Fruit fly (Drosophila melanogaster) whole organism, embryonic: ENCODE measurements around the gene CG7484.

Experiments used
- Bgb ChIP-seq: fragments of 200-800 bp; sonication (Bioruptor generic); IDR thresholded peaks from 2 replicates; pipeline ENCODE4 v1.3.6; 2022; ENCODE audit warnings: missing biosample characterization, missing genetic modification characterization; ENCODE audit not compliant: partially characterized antibody
- CG10543 ChIP-seq: fragments of 200-800 bp; sonication (Bioruptor generic); optimal IDR thresholded peaks from 3 replicates; lab custom pipeline; 2017; ENCODE audit warnings: missing biosample characterization, mild to moderate bottlenecking, missing genetic modification characterization, moderate library complexity
- CG11085 ChIP-seq: fragments of 200-800 bp; sonication (Bioruptor generic); IDR thresholded peaks from 2 replicates; pipeline ENCODE4 v1.3.6; 2022; ENCODE audit warnings: missing biosample characterization, missing genetic modification characterization
- CG11695 ChIP-seq: fragments of 200-800 bp; sonication (Bioruptor generic); IDR thresholded peaks from 3 replicates; pipeline ENCODE4 v1.3.6; 2022; ENCODE audit warnings: missing biosample characterization, missing genetic modification characterization
- CG12659 ChIP-seq: fragments of 200-800 bp; sonication (Bioruptor generic); optimal IDR thresholded peaks from 3 replicates; lab custom pipeline; 2017; ENCODE audit warnings: mild to moderate bottlenecking, missing biosample characterization, missing genetic modification reagents, missing genetic modification characterization
- CG13287 ChIP-seq: fragments of 200-800 bp; sonication (Bioruptor generic); IDR thresholded peaks from 2 replicates; pipeline ENCODE4 v1.3.6; 2022; ENCODE audit warnings: missing biosample characterization, missing genetic modification characterization; ENCODE audit not compliant: partially characterized antibody
- CG13894 ChIP-seq: fragments of 200-800 bp; sonication (Bioruptor generic); optimal IDR thresholded peaks from 3 replicates; lab custom pipeline; 2018; ENCODE audit warnings: missing biosample characterization, mild to moderate bottlenecking, missing genetic modification characterization, moderate library complexity
- CG16813 ChIP-seq: fragments of 200-800 bp; sonication (Bioruptor generic); IDR thresholded peaks from 3 replicates; pipeline ENCODE4 v1.3.6; 2022; ENCODE audit warnings: missing biosample characterization, missing genetic modification characterization; ENCODE audit not compliant: partially characterized antibody
- CG2120 ChIP-seq: fragments of 200-800 bp; sonication (Bioruptor generic); optimal IDR thresholded peaks from 3 replicates; lab custom pipeline; 2016; ENCODE audit warnings: missing biosample characterization, missing genetic modification characterization
- CG2678 ChIP-seq: fragments of 200-800 bp; sonication (Bioruptor generic); optimal IDR thresholded peaks from 3 replicates; lab custom pipeline; 2019; ENCODE audit warnings: missing biosample characterization, mild to moderate bottlenecking, missing genetic modification characterization, moderate library complexity
- CG3281 ChIP-seq: fragments of 200-800 bp; sonication (Bioruptor generic); optimal IDR thresholded peaks from 3 replicates; lab custom pipeline; 2017; ENCODE audit warnings: missing biosample characterization, mild to moderate bottlenecking, missing genetic modification characterization
- CG33557 ChIP-seq: fragments of 200-800 bp; sonication (Bioruptor generic); optimal IDR thresholded peaks from 2 replicates; lab custom pipeline; 2019; ENCODE audit warnings: missing biosample characterization, mild to moderate bottlenecking, missing genetic modification characterization, moderate library complexity
- CG34376 ChIP-seq: fragments of 200-800 bp; sonication (Bioruptor generic); optimal IDR thresholded peaks from 2 replicates; lab custom pipeline; 2018; ENCODE audit warnings: missing biosample characterization, mild to moderate bottlenecking, missing genetic modification characterization
- CG5953 ChIP-seq: fragments of 200-800 bp; sonication (Bioruptor generic); IDR thresholded peaks from 2 replicates; pipeline ENCODE4 v1.3.6; 2022; ENCODE audit warnings: missing biosample characterization, missing genetic modification characterization
- CG6765 ChIP-seq: fragments of 200-800 bp; sonication (Bioruptor generic); optimal IDR thresholded peaks from 3 replicates; lab custom pipeline; 2017; ENCODE audit warnings: missing biosample characterization, mild to moderate bottlenecking, missing genetic modification characterization
- CG7839 ChIP-seq: fragments of 200-800 bp; sonication (Bioruptor generic); optimal IDR thresholded peaks from 3 replicates; lab custom pipeline; 2018; ENCODE audit warnings: missing biosample characterization, mild to moderate bottlenecking, missing genetic modification characterization, moderate library complexity
- CG8290 ChIP-seq, 3 experiments: fragments of 200-800 bp; sonication (Bioruptor generic); optimal IDR thresholded peaks; 2 replicates each; lab custom pipeline; 2016 to 2019; ENCODE audit warnings: missing biosample characterization in 3 of 3, missing genetic modification characterization in 3 of 3, mild to moderate bottlenecking in 2 of 3, moderate library complexity in 1 of 3
- Chrac-16 ChIP-seq: fragments of 200-800 bp; sonication (Bioruptor generic); optimal IDR thresholded peaks from 3 replicates; lab custom pipeline; 2016; ENCODE audit warnings: missing biosample characterization, missing genetic modification characterization
- D19B ChIP-seq: fragments of 200-800 bp; sonication (Bioruptor generic); optimal IDR thresholded peaks from 2 replicates; lab custom pipeline; 2017; ENCODE audit warnings: missing biosample characterization, mild to moderate bottlenecking, missing genetic modification characterization
- E2f2 ChIP-seq: fragments of 200-800 bp; sonication (Bioruptor generic); IDR thresholded peaks from 2 replicates; pipeline ENCODE4 v1.3.6; 2022; ENCODE audit warnings: missing biosample characterization, missing genetic modification characterization
- Fer1 ChIP-seq: fragments of 200-800 bp; sonication (Bioruptor generic); optimal IDR thresholded peaks from 2 replicates; lab custom pipeline; 2017; ENCODE audit warnings: missing biosample characterization, mild to moderate bottlenecking, missing genetic modification characterization
- Gug ChIP-seq: fragments of 200-800 bp; sonication (Bioruptor generic); IDR thresholded peaks from 4 replicates; pipeline ENCODE4 v1.3.6; 2022; ENCODE audit warnings: missing biosample characterization, missing genetic modification characterization
- H15 ChIP-seq: fragments of 200-800 bp; sonication (Bioruptor generic); IDR thresholded peaks from 3 replicates; pipeline ENCODE4 v1.3.6; 2022; ENCODE audit warnings: missing biosample characterization, missing genetic modification characterization
- Hey ChIP-seq: fragments of 200-800 bp; sonication (Bioruptor generic); optimal IDR thresholded peaks from 3 replicates; lab custom pipeline; 2018; ENCODE audit warnings: missing biosample characterization, mild to moderate bottlenecking, missing genetic modification characterization
- HmgZ ChIP-seq: fragments of 200-800 bp; sonication (Bioruptor generic); optimal IDR thresholded peaks from 2 replicates; lab custom pipeline; 2018; ENCODE audit warnings: missing biosample characterization, mild to moderate bottlenecking, missing genetic modification characterization
- MTF-1 ChIP-seq: fragments of 200-800 bp; sonication (Bioruptor generic); optimal IDR thresholded peaks from 2 replicates; lab custom pipeline; 2018; ENCODE audit warnings: missing biosample characterization, mild to moderate bottlenecking, missing genetic modification characterization, borderline replicate concordance
- Med ChIP-seq: fragments of 200-800 bp; sonication (Bioruptor generic); peaks from one replicate; lab custom pipeline; 2016; ENCODE audit warnings: missing biosample characterization, missing genetic modification characterization, mild to moderate bottlenecking, inconsistent platforms, moderate library complexity
- NFAT ChIP-seq: fragments of 200-800 bp; sonication (Bioruptor generic); IDR thresholded peaks from 2 replicates; pipeline ENCODE4 v1.3.6; 2022; ENCODE audit warnings: missing biosample characterization, missing genetic modification characterization
- NK7.1 ChIP-seq: fragments of 200-800 bp; sonication (Bioruptor generic); optimal IDR thresholded peaks from 3 replicates; lab custom pipeline; 2016; ENCODE audit warnings: missing biosample characterization, missing genetic modification characterization
- Nf-YB ChIP-seq: fragments of 200-800 bp; sonication (Bioruptor generic); optimal IDR thresholded peaks from 3 replicates; lab custom pipeline; 2019; ENCODE audit warnings: missing biosample characterization, mild to moderate bottlenecking, missing genetic modification characterization, moderate library complexity
- Stat92E ChIP-seq, 3 experiments: fragments of >200 bp in 2 of 3; fragments of 200-800 bp in 1 of 3; sonication (Bioruptor generic) in 1 of 3; optimal IDR thresholded peaks; 2 replicates each; lab custom pipeline; 2017 to 2019; ENCODE audit warnings: missing biosample characterization in 3 of 3, missing genetic modification characterization in 3 of 3, mild to moderate bottlenecking in 1 of 3, moderate library complexity in 1 of 3
- abd-A ChIP-seq: fragments of 200-800 bp; sonication (Bioruptor generic); optimal IDR thresholded peaks from 3 replicates; lab custom pipeline; 2019; ENCODE audit warnings: missing biosample characterization, mild to moderate bottlenecking, missing genetic modification characterization, moderate library complexity
- caup ChIP-seq: fragments of 200-800 bp; sonication (Bioruptor generic); optimal IDR thresholded peaks from 3 replicates; lab custom pipeline; 2017; ENCODE audit warnings: missing biosample characterization, mild to moderate bottlenecking, missing genetic modification characterization, moderate library complexity; ENCODE audit not compliant: severe bottlenecking
- ewg ChIP-seq: fragments of 200-800 bp; sonication (Bioruptor generic); optimal IDR thresholded peaks from 3 replicates; lab custom pipeline; 2017; ENCODE audit warnings: mild to moderate bottlenecking, missing biosample characterization, missing genetic modification reagents, missing genetic modification characterization
- fd64A ChIP-seq: fragments of 200-800 bp; sonication (Bioruptor generic); optimal IDR thresholded peaks from 3 replicates; lab custom pipeline; 2018; ENCODE audit warnings: missing biosample characterization, mild to moderate bottlenecking, missing genetic modification characterization
- ftz-f1 ChIP-seq: fragments of 200-800 bp; sonication (Bioruptor generic); optimal IDR thresholded peaks from 2 replicates; lab custom pipeline; 2016; ENCODE audit warnings: missing biosample characterization, missing genetic modification characterization
- grn ChIP-seq: fragments of 200-800 bp; sonication (Bioruptor generic); optimal IDR thresholded peaks from 3 replicates; lab custom pipeline; 2017; ENCODE audit warnings: missing biosample characterization, missing genetic modification characterization
- gro ChIP-seq: fragments of 200-800 bp; sonication (Bioruptor generic); optimal IDR thresholded peaks from 2 replicates; lab custom pipeline; 2016; ENCODE audit warnings: missing biosample characterization, missing genetic modification characterization
- ham ChIP-seq: fragments of 200-800 bp; sonication (Bioruptor generic); IDR thresholded peaks from 2 replicates; pipeline ENCODE4 v1.3.6; 2022; ENCODE audit warnings: missing biosample characterization, missing genetic modification characterization
- hbn ChIP-seq: fragments of 200-800 bp; sonication (Bioruptor generic); IDR thresholded peaks from 2 replicates; pipeline ENCODE4 v1.3.6; 2022; ENCODE audit warnings: missing biosample characterization, missing genetic modification characterization; ENCODE audit not compliant: partially characterized antibody
- knrl ChIP-seq: fragments of 200-800 bp; sonication (Bioruptor generic); IDR thresholded peaks from 3 replicates; pipeline ENCODE4 v1.3.6; 2022; ENCODE audit warnings: missing biosample characterization, missing genetic modification characterization; ENCODE audit not compliant: partially characterized antibody
- mam ChIP-seq: fragments of 200-800 bp; sonication (Bioruptor generic); optimal IDR thresholded peaks from 3 replicates; lab custom pipeline; 2016; ENCODE audit warnings: missing biosample characterization, missing genetic modification characterization
- prd ChIP-seq, 3 experiments: fragments of >200 bp in 2 of 3; fragments of 200-800 bp in 1 of 3; sonication (Bioruptor generic) in 1 of 3; optimal IDR thresholded peaks in 2 of 3; IDR thresholded peaks in 1 of 3; 2 replicates in 2 of 3; 3 replicates in 1 of 3; pipeline versions ENCODE4 v1.3.6 to Lab custom; 2017 to 2022; ENCODE audit warnings: missing biosample characterization in 1 of 3, missing genetic modification characterization in 1 of 3
- repo ChIP-seq: fragments of 200-800 bp; sonication (Bioruptor generic); optimal IDR thresholded peaks from 2 replicates; lab custom pipeline; 2016; ENCODE audit warnings: missing biosample characterization, missing genetic modification characterization
- sd ChIP-seq: fragments of 200-800 bp; sonication (Bioruptor generic); optimal IDR thresholded peaks from 3 replicates; lab custom pipeline; 2018; ENCODE audit warnings: missing biosample characterization, mild to moderate bottlenecking, missing genetic modification characterization, moderate library complexity
- sisA ChIP-seq: fragments of 200-800 bp; sonication (Bioruptor generic); IDR thresholded peaks from 2 replicates; pipeline ENCODE4 v1.3.6; 2022; ENCODE audit warnings: missing biosample characterization, missing genetic modification characterization
- sug ChIP-seq: fragments of 200-800 bp; optimal IDR thresholded peaks from 2 replicates; lab custom pipeline; 2019; ENCODE audit warnings: missing biosample characterization, mild to moderate bottlenecking, missing genetic modification characterization, moderate library complexity
- tap ChIP-seq: fragments of 200-800 bp; optimal IDR thresholded peaks from 3 replicates; lab custom pipeline; 2019; ENCODE audit warnings: missing biosample characterization, mild to moderate bottlenecking, missing genetic modification characterization, moderate library complexity

Gene CG7484

dm6 chr3L:17665084-17665576, 10.7 kb downstream of the CG7484 start (continued):
- TF ChIP-seq CG3281 (peak; percentile 30), Med (peak; percentile 85), repo (no peak), Hey (tag; lab: Kevin White, UChicago) (peak; percentile 55), hbn (GFP tag; lab: Robert Waterston, UW) (no peak), ham (GFP tag; lab: Robert Waterston, UW) (no peak), knrl (no peak), CG13287 (GFP tag; lab: Robert Waterston, UW) (peak; percentile 22; the same call in 1 of the 2 replicates), Chrac-16 (GFP tag; lab: Kevin White, UChicago) (no peak), sisA (no peak), E2f2 (peak; percentile 46; the same call in 1 of the 2 replicates), MTF-1 (GFP tag; lab: Kevin White, UChicago) (no peak), caup (GFP tag; lab: Kevin White, UChicago) (peak; percentile 48), CG2120 (GFP tag; lab: Kevin White, UChicago) (peak; percentile 21), ewg (peak; percentile 2), Nf-YB (GFP tag; lab: Kevin White, UChicago) (no peak), D19B (no peak), CG11085 (GFP tag; lab: Robert Waterston, UW) (no peak), CG8290 (GFP tag; optimal IDR thresholded peaks at IDR 0.05; lab: Kevin White, UChicago) (no peak), CG8290 (tag; optimal IDR thresholded peaks at IDR 0.05; lab: Kevin White, UChicago) (peak in 1 of 2 experiments; percentile 57), CG33557 (no peak), CG2678 (tag; lab: Kevin White, UChicago) (peak; percentile 6), gro (GFP tag; lab: Kevin White, UChicago) (peak; percentile 36), NFAT (peak; percentile 24; the same call in 1 of the 2 replicates), Stat92E (GFP tag; optimal IDR thresholded peaks at IDR 0.05; lab: Kevin White, UChicago) (no peak), Bgb (GFP tag; lab: Robert Waterston, UW) (peak; percentile 31; the same call in 1 of the 2 replicates), CG6765 (peak; percentile 39), Gug (GFP tag; lab: Robert Waterston, UW) (no peak), NK7.1 (GFP tag; lab: Kevin White, UChicago) (no peak), sug (tag; lab: Kevin White, UChicago) (peak; percentile 96), fd64A (GFP tag; lab: Kevin White, UChicago) (no peak), CG11695 (0 out of 3 replicates have a peak, but pooled peaks have one; percentile 21), grn (peak; percentile 55), CG7839 (tag; lab: Kevin White, UChicago) (no peak), tap (tag; lab: Kevin White, UChicago) (no peak), CG13894 (tag; lab: Kevin White, UChicago) (peak; percentile 100), HmgZ (peak; percentile 24), H15 (GFP tag; lab: Robert Waterston, UW) (no peak), abd-A (tag; lab: Kevin White, UChicago) (peak; percentile 57), mam (GFP tag; lab: Kevin White, UChicago) (no peak), prd (optimal IDR thresholded peaks at IDR 0.05; lab: Kevin White, UChicago) (no peak), prd (GFP tag; IDR thresholded peaks at IDR 0.05; lab: Robert Waterston, UW) (no peak), CG34376 (GFP tag; lab: Kevin White, UChicago) (peak; percentile 82), CG10543 (peak; percentile 82), CG5953 (GFP tag; lab: Robert Waterston, UW) (no peak), ftz-f1 (GFP tag; lab: Kevin White, UChicago) (peak; percentile 67), CG16813 (GFP tag; lab: Robert Waterston, UW) (0 out of 3 replicates have a peak, but pooled peaks have one; percentile 34), CG12659 (GFP tag; lab: Kevin White, UChicago) (no peak), Fer1 (peak; percentile 32), sd (tag; lab: Kevin White, UChicago) (peak; percentile 74)
